Worm (Caenorhabditis elegans) whole organism, midembryonic: ENCODE data around the gene tmem-145.
A peak's percentile ranks its signal among the peaks of the same experiment; 100 is the strongest.

Experiments
- T22C8.4 ChIP-seq: fragments of 200-800 bp; sonication (Bioruptor generic); IDR thresholded peaks from 2 replicates; pipeline ENCODE4 v1.3.6; 2022; ENCODE audit warnings: missing genetic modification characterization, missing compliant biosample characterization
- cog-1 ChIP-seq: sonication (generic microtip); optimal IDR thresholded peaks from 2 replicates; lab custom pipeline; 2016; ENCODE audit warnings: missing genetic modification characterization, missing compliant biosample characterization
- flt-1 ChIP-seq: fragments of 200-800 bp; sonication (Bioruptor generic); IDR thresholded peaks from 2 replicates; pipeline ENCODE4 v1.3.6; 2022; ENCODE audit warnings: missing genetic modification characterization, missing compliant biosample characterization
- klf-2 ChIP-seq: fragments of 200-800 bp; sonication (Bioruptor generic); conservative IDR thresholded peaks from 2 replicates; pipeline ENCODE4 v1.3.6; 2022; ENCODE audit warnings: missing genetic modification reagents, missing genetic modification characterization, missing compliant biosample characterization
- med-1 ChIP-seq: sonication (generic microtip); optimal IDR thresholded peaks from 2 replicates; lab custom pipeline; 2017; ENCODE audit warnings: missing genetic modification characterization, mild to moderate bottlenecking, missing compliant biosample characterization, antibody characterized with exemption, missing genetic modification reagents; ENCODE audit not compliant: insufficient read depth
- ref-1 ChIP-seq: fragments of 200-800 bp; sonication (Bioruptor generic); conservative IDR thresholded peaks from 2 replicates; pipeline ENCODE4 v1.3.6; 2022; ENCODE audit warnings: missing genetic modification reagents, missing genetic modification characterization, missing compliant biosample characterization
- tab-1 ChIP-seq: fragments of 200-800 bp; sonication (Bioruptor generic); IDR thresholded peaks from 2 replicates; pipeline ENCODE4 v1.3.6; 2022; ENCODE audit warnings: missing genetic modification characterization, missing compliant biosample characterization
- ztf-23 ChIP-seq: fragments of 200-800 bp; sonication (Bioruptor generic); IDR thresholded peaks from 2 replicates; pipeline ENCODE4 v1.3.6; 2022; ENCODE audit warnings: missing genetic modification reagents, missing genetic modification characterization, missing compliant biosample characterization
- ztf-29 ChIP-seq: fragments of 200-800 bp; sonication (Bioruptor generic); IDR thresholded peaks from 2 replicates; pipeline ENCODE4 v1.3.6; 2022; ENCODE audit warnings: missing genetic modification reagents, missing genetic modification characterization, missing compliant biosample characterization

The tmem-145 gene

DNA sequence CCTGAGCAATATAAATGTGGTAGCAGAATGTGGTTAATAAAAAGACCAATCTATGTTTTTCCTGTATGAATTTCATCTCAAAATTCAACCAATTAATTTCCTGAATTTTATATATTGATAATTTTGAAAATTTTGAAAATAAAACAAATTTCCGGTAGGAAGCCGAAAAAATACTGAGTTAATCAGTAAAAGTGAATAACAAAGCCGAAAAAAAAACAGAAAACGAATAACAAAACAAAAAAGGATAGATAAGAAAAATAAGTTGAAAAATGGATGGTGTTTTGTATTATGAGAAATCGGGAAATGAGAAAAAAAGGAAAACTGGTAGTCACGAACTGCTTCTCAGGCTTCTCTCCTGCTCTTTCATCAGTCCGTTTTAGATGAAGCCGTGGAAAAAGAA is at the start of gene tmem-145:
TSS of gene tmem-145 (minus strand) at position 101 of the 400 bp plus-strand sequence.
- no peak for TF ChIP-seq cog-1 (tag; lab: Kevin White, UChicago)
- TF ChIP-seq flt-1 (GFP tag; lab: Robert Waterston, UW): no peak
- no peak for TF ChIP-seq klf-2
- no peak for TF ChIP-seq ref-1 (GFP tag; lab: Robert Waterston, UW)
- TF ChIP-seq med-1 (GFP tag; lab: Kevin White, UChicago): no peak
- no peak for TF ChIP-seq ztf-29
- no peak for TF ChIP-seq ztf-23
- no peak for TF ChIP-seq T22C8.4 (GFP tag; lab: Robert Waterston, UW)
- no peak for TF ChIP-seq tab-1 (GFP tag; lab: Robert Waterston, UW)

- no peak for TF ChIP-seq flt-1 (GFP tag; lab: Robert Waterston, UW)
- TF ChIP-seq cog-1 (tag; lab: Kevin White, UChicago): no peak
- no peak for TF ChIP-seq ztf-23
- no peak for TF ChIP-seq ztf-29
- no peak for TF ChIP-seq ref-1 (GFP tag; lab: Robert Waterston, UW)
- TF ChIP-seq T22C8.4 (GFP tag; lab: Robert Waterston, UW): no peak
- TF ChIP-seq tab-1 (GFP tag; lab: Robert Waterston, UW): no peak
- TF ChIP-seq med-1 (GFP tag; lab: Kevin White, UChicago): no peak
Observed at ce11 chrX:12123152-12123551, 49.5 kb upstream of the tmem-145 start, which contains the start of gene T01H10.11. TSS of gene T01H10.11 (plus strand) at chrX:12123452.

DNA sequence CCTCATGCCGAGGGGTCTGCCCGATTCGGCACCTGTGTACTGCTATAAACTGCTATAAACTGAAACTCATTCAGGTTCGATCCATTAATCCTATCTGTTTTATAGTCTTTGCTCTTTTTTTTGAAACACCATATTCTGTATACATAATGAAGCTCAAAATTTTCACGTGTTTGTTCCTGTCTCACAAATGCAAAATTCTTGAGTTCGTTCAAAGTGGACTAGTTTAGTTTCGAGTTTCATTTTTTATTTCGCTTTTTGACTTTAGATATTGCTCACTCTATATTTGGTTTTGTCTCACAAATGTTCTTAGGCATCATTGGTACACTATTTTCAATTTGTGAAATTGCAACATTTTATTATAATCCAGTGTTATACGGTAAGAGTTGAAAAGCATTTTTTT is 47.6 kb upstream of the tmem-145 start, which contains the start of gene lgc-17:
TSS of gene lgc-17 (plus strand) at position 301 of the 400 bp plus-strand sequence.
- TF ChIP-seq tab-1 (GFP tag; lab: Robert Waterston, UW): no peak
- TF ChIP-seq klf-2: no peak
- TF ChIP-seq med-1 (GFP tag; lab: Kevin White, UChicago): no peak
- TF ChIP-seq ref-1 (GFP tag; lab: Robert Waterston, UW): no peak
- TF ChIP-seq flt-1 (GFP tag; lab: Robert Waterston, UW): no peak
- TF ChIP-seq cog-1 (tag; lab: Kevin White, UChicago): no peak
- TF ChIP-seq T22C8.4 (GFP tag; lab: Robert Waterston, UW): no peak
- no peak for TF ChIP-seq ztf-29
- no peak for TF ChIP-seq ztf-23

ce11 chrX:12118340-12118739 is 44.7 kb upstream of the tmem-145 start, which contains the start of gene lgc-16:
TSS of gene lgc-16 (plus strand) at chrX:12118640.
- TF ChIP-seq ref-1 (GFP tag; lab: Robert Waterston, UW) (no peak), med-1 (GFP tag; lab: Kevin White, UChicago) (no peak), klf-2 (no peak), flt-1 (GFP tag; lab: Robert Waterston, UW) (no peak), ztf-23 (no peak), cog-1 (tag; lab: Kevin White, UChicago) (no peak), T22C8.4 (GFP tag; lab: Robert Waterston, UW) (no peak), ztf-29 (no peak), tab-1 (GFP tag; lab: Robert Waterston, UW) (no peak)

- no peak for TF ChIP-seq klf-2
Observed at ce11 chrX:12114024-12114423, 40.4 kb upstream of the tmem-145 start, which contains the start of gene lgc-15. TSS of gene lgc-15 (plus strand) at chrX:12114324.

DNA sequence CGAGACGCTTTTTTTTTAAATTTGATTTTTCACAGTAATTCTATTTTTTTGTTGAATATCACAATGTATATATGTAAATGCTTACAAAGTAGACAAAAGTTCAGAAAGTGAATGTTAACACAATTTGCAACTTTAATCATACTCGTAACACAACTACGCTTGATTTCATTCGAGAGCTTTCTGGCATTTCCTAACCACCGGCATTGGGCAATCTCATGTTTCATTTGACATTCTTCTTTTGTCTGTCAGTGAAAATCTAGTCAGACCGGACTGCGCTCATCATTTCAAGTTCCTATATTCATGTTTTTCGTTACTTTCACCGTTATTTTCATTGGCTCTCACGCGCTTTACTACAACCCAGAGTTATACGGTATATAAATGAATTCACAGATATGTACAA is 37.5 kb upstream of the tmem-145 start, which contains the start of gene lgc-14:
TSS of gene lgc-14 (plus strand) at position 301 of the 400 bp plus-strand sequence.
- TF ChIP-seq klf-2 (no peak), med-1 (GFP tag; lab: Kevin White, UChicago) (no peak), flt-1 (GFP tag; lab: Robert Waterston, UW) (no peak), cog-1 (tag; lab: Kevin White, UChicago) (no peak), tab-1 (GFP tag; lab: Robert Waterston, UW) (no peak), T22C8.4 (GFP tag; lab: Robert Waterston, UW) (no peak), ztf-29 (no peak), ref-1 (GFP tag; lab: Robert Waterston, UW) (no peak), ztf-23 (no peak)

ce11 chrX:12108517-12109216 is 35.0 kb upstream of the tmem-145 start, which contains the start of the genes W03G11.2 and lgc-13:
TSS of gene W03G11.2 (minus strand) at chrX:12108617.
TSS of gene lgc-13 (plus strand) at chrX:12109166.
- no peak for TF ChIP-seq med-1 (GFP tag; lab: Kevin White, UChicago)
- TF ChIP-seq T22C8.4 (GFP tag; lab: Robert Waterston, UW): no peak
- TF ChIP-seq klf-2: no peak
- TF ChIP-seq cog-1 (tag; lab: Kevin White, UChicago): no peak
- no peak for TF ChIP-seq ztf-29
- no peak for TF ChIP-seq ztf-23
- no peak for TF ChIP-seq flt-1 (GFP tag; lab: Robert Waterston, UW)
- TF ChIP-seq tab-1 (GFP tag; lab: Robert Waterston, UW): no peak
- TF ChIP-seq ref-1 (GFP tag; lab: Robert Waterston, UW): no peak

- TF ChIP-seq klf-2 (peak; percentile 98), cog-1 (tag; lab: Kevin White, UChicago) (peak; percentile 95), T22C8.4 (GFP tag; lab: Robert Waterston, UW) (peak; percentile 97), ztf-23 (peak; percentile 98), ztf-29 (peak; percentile 98), flt-1 (GFP tag; lab: Robert Waterston, UW) (peak; percentile 99), ref-1 (GFP tag; lab: Robert Waterston, UW) (peak; percentile 96), tab-1 (GFP tag; lab: Robert Waterston, UW) (no peak; the same call in 1 of the 2 replicates), med-1 (GFP tag; lab: Kevin White, UChicago) (peak; percentile 90)
Observed at ce11 chrX:12106004-12106403, 32.3 kb upstream of the tmem-145 start.

ce11 chrX:12105458-12105857 is 31.8 kb upstream of the tmem-145 start:
- TF ChIP-seq klf-2 (no peak), ztf-23 (no peak), T22C8.4 (GFP tag; lab: Robert Waterston, UW) (no peak), med-1 (GFP tag; lab: Kevin White, UChicago) (no peak), ref-1 (GFP tag; lab: Robert Waterston, UW) (no peak), ztf-29 (no peak), cog-1 (tag; lab: Kevin White, UChicago) (no peak), flt-1 (GFP tag; lab: Robert Waterston, UW) (no peak), tab-1 (GFP tag; lab: Robert Waterston, UW) (no peak)
